Worm (Caenorhabditis elegans) whole organism, early embryonic: ENCODE data around the gene alfa-1.

Experiments
- F13C5.2 ChIP-seq: sonication (generic microtip); optimal IDR thresholded peaks from 2 replicates; lab custom pipeline; 2017; ENCODE audit warnings: mild to moderate bottlenecking, missing genetic modification characterization, inconsistent platforms, missing compliant biosample characterization
- ama-1 ChIP-seq: fragments of 150-350 bp; optimal IDR thresholded peaks from 2 replicates; lab custom pipeline; 2014
- ets-7 ChIP-seq: sonication (generic microtip); optimal IDR thresholded peaks from 2 replicates; lab custom pipeline; 2016; ENCODE audit warnings: missing genotype, missing genetic modification characterization, missing compliant biosample characterization
- hmbx-1 ChIP-seq: sonication (generic microtip); optimal IDR thresholded peaks from 2 replicates; lab custom pipeline; 2016; ENCODE audit warnings: mild to moderate bottlenecking, missing genetic modification characterization, missing compliant biosample characterization
- hmg-4 ChIP-seq: fragments of 200-800 bp; sonication (Bioruptor generic); optimal IDR thresholded peaks from 2 replicates; lab custom pipeline; 2018; ENCODE audit warnings: mild to moderate bottlenecking, missing genetic modification characterization, missing compliant biosample characterization
- sea-1 ChIP-seq: fragments of 200-800 bp; sonication (Bioruptor generic); conservative IDR thresholded peaks from 2 replicates; pipeline ENCODE4 v1.3.6; 2022; ENCODE audit warnings: missing genetic modification characterization, missing compliant biosample characterization
- tra-4 ChIP-seq: sonication (generic microtip); optimal IDR thresholded peaks from 2 replicates; lab custom pipeline; 2017; ENCODE audit warnings: missing genetic modification characterization, missing compliant biosample characterization

- TF ChIP-seq ama-1 (no peak), ets-7 (tag; lab: Kevin White, UChicago) (no peak), hmbx-1 (tag; lab: Kevin White, UChicago) (no peak), F13C5.2 (no peak), tra-4 (tag; lab: Kevin White, UChicago) (no peak), hmg-4 (GFP tag; lab: Kevin White, UChicago) (no peak), sea-1 (no peak)
Observed at ce11 chrII:7675752-7676151, 13.4 kb upstream of the alfa-1 start.
